Fruit fly (Drosophila melanogaster): Measurements from ENCODE around the gene Ac76E.

DNA sequence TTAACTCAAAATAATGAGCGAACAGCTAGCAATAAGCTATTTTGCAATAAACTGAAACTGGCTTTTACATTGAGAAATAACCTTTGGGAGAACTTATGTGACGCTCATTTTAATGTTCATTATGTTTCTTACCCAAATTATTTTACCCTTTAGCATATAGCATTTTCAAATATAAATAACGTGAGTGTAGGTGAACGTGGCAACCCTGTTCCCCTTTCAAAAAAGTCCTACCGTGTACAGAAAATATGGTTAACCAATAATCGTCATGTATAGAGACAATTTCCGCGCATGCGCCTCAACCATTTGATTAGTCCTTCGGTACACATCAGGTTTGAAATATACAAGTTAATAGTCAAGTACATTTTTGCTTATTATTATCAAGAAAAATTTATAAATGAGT is 54.9 kb downstream of the Ac76E start:
- TF ChIP-seq achi (GFP tag; optimal IDR thresholded peaks at IDR 0.05) (no peak), Met (GFP tag; optimal IDR thresholded peaks at IDR 0.05) (no peak), Eip93F (GFP tag; optimal IDR thresholded peaks at IDR 0.05) (no peak), cyc (GFP tag; optimal IDR thresholded peaks at IDR 0.05) (no peak)

All from whole organism, prepupa.